Fruit fly (Drosophila melanogaster): Measurements from ENCODE around the gene eya.

DNA sequence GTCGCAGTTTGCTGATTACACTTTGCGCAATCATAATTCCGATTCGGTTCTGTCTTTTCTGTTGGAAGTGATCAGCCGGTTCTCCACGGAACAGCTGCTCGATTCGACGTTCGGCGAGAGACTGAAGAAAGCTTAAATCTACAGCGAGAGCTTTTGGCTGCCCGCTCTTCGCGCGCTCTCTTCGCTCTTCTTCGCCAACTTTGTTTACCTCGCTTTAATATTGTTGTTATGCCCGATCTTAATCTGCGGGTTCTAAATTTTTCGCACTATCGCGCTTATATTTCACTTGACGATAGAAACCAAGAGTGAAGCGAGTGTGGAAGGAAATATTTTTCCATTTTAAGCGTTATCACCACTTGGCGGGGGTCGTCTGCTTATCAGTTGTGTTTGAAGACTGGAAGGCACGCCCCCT is 52.4 kb downstream of the eya start, which contains the start of gene CG9547:
- TF ChIP-seq Myc (optimal IDR thresholded peaks at IDR 0.05) (no peak), insv (optimal IDR thresholded peaks at IDR 0.05) (no peak), psq (optimal IDR thresholded peaks at IDR 0.05) (no peak), h (optimal IDR thresholded peaks at IDR 0.05) (no peak)
